Worm (Caenorhabditis elegans) whole organism, young adult: ENCODE data around the gene C34D4.4.

Source experiments
- B0261.1 ChIP-seq: sonication (generic microtip); optimal IDR thresholded peaks from 2 replicates; lab custom pipeline; 2016; ENCODE audit warnings: mild to moderate bottlenecking, missing genetic modification characterization, moderate library complexity, missing compliant biosample characterization
- C06A6.2 ChIP-seq: fragments of 200-800 bp; sonication (Bioruptor generic); conservative IDR thresholded peaks from 2 replicates; pipeline ENCODE4 v1.3.6; 2022; ENCODE audit warnings: missing genetic modification characterization, missing compliant biosample characterization
- F39B2.1 ChIP-seq: fragments of 200-800 bp; sonication (Bioruptor generic); IDR thresholded peaks from 2 replicates; pipeline ENCODE4 v1.3.6; 2022; ENCODE audit warnings: missing genetic modification reagents, missing genetic modification characterization, missing compliant biosample characterization
- K11D2.4 ChIP-seq: fragments of 200-800 bp; sonication (Bioruptor generic); IDR thresholded peaks from 2 replicates; pipeline ENCODE4 v1.3.6; 2022; ENCODE audit warnings: missing genetic modification reagents, missing genetic modification characterization, missing compliant biosample characterization
- T07F8.4 ChIP-seq: sonication (generic microtip); optimal IDR thresholded peaks from 2 replicates; lab custom pipeline; 2016; ENCODE audit warnings: mild to moderate bottlenecking, missing genetic modification characterization, moderate library complexity, missing compliant biosample characterization
- Y53F4B.3 ChIP-seq: fragments of 200-800 bp; sonication (Bioruptor generic); IDR thresholded peaks from 2 replicates; pipeline ENCODE4 v1.3.6; 2022; ENCODE audit warnings: missing genetic modification reagents, missing genetic modification characterization, missing compliant biosample characterization
- Y53G8AR.9 ChIP-seq: fragments of 200-800 bp; sonication (Bioruptor generic); conservative IDR thresholded peaks from 2 replicates; pipeline ENCODE4 v1.3.6; 2022; ENCODE audit warnings: missing genetic modification reagents, missing genetic modification characterization, missing compliant biosample characterization
- Y67H2A.10 ChIP-seq: fragments of 200-800 bp; sonication (Bioruptor generic); conservative IDR thresholded peaks from 2 replicates; pipeline ENCODE4 v1.3.6; 2022; ENCODE audit warnings: missing genetic modification reagents, missing genetic modification characterization, missing compliant biosample characterization
- ZK185.1 ChIP-seq: sonication (generic microtip); optimal IDR thresholded peaks from 2 replicates; lab custom pipeline; 2016; ENCODE audit warnings: mild to moderate bottlenecking, missing genetic modification characterization, missing compliant biosample characterization; ENCODE audit not compliant: poor library complexity, severe bottlenecking
- atf-7 ChIP-seq: sonication (generic microtip); optimal IDR thresholded peaks from 2 replicates; lab custom pipeline; 2017; ENCODE audit warnings: mild to moderate bottlenecking, missing genetic modification characterization, missing compliant biosample characterization
- athp-1 ChIP-seq: sonication (generic microtip); optimal IDR thresholded peaks from 2 replicates; lab custom pipeline; 2017; ENCODE audit warnings: mild to moderate bottlenecking, missing genetic modification characterization, missing compliant biosample characterization
- attf-5 ChIP-seq: fragments of 200-800 bp; sonication (Bioruptor generic); optimal IDR thresholded peaks from 2 replicates; lab custom pipeline; 2018; ENCODE audit warnings: mild to moderate bottlenecking, missing genetic modification characterization, missing compliant biosample characterization
- attf-6 ChIP-seq: fragments of 200-800 bp; sonication (Bioruptor generic); IDR thresholded peaks from 2 replicates; pipeline ENCODE4 v1.3.6; 2022; ENCODE audit warnings: missing genetic modification reagents, missing genetic modification characterization, missing compliant biosample characterization
- cebp-1 ChIP-seq, 2 experiments: fragments of 200-800 bp in 1 of 2; sonication (Bioruptor generic) in 1 of 2; sonication (generic microtip) in 1 of 2; IDR thresholded peaks in 1 of 2; optimal IDR thresholded peaks in 1 of 2; 2 replicates each; pipeline versions ENCODE4 v1.3.6 to Lab custom; 2017 to 2022; ENCODE audit warnings: missing compliant biosample characterization in 2 of 2, missing genetic modification characterization in 2 of 2, mild to moderate bottlenecking in 1 of 2, missing genetic modification reagents in 1 of 2, moderate library complexity in 1 of 2
- ceh-40 ChIP-seq: fragments of 200-800 bp; sonication (Bioruptor generic); IDR thresholded peaks from 2 replicates; pipeline ENCODE4 v1.3.6; 2022; ENCODE audit warnings: missing genetic modification characterization, missing compliant biosample characterization
- dox-1 ChIP-seq: fragments of 200-800 bp; sonication (Bioruptor generic); IDR thresholded peaks from 2 replicates; pipeline ENCODE4 v1.3.6; 2022; ENCODE audit warnings: missing genetic modification reagents, missing genetic modification characterization, missing compliant biosample characterization
- hmg-1.2 ChIP-seq: fragments of 200-800 bp; sonication (Bioruptor generic); IDR thresholded peaks from 2 replicates; pipeline ENCODE4 v1.3.6; 2022; ENCODE audit warnings: missing genetic modification reagents, missing genetic modification characterization, missing compliant biosample characterization
- hsf-1 ChIP-seq: fragments of 200-800 bp; sonication (Bioruptor generic); IDR thresholded peaks from 2 replicates; pipeline ENCODE4 v1.3.6; 2022; ENCODE audit warnings: missing genetic modification reagents, missing genetic modification characterization, missing compliant biosample characterization
- lag-1 ChIP-seq: fragments of 200-800 bp; sonication (Bioruptor generic); IDR thresholded peaks from 2 replicates; pipeline ENCODE4 v1.3.6; 2022; ENCODE audit warnings: missing genetic modification reagents, missing genetic modification characterization, missing compliant biosample characterization
- let-607 ChIP-seq, 2 experiments: fragments of 200-800 bp in 1 of 2; sonication (Bioruptor generic) in 1 of 2; sonication (generic microtip) in 1 of 2; optimal IDR thresholded peaks; 2 replicates each; lab custom pipeline; 2016 to 2018; ENCODE audit warnings: mild to moderate bottlenecking in 2 of 2, missing compliant biosample characterization in 2 of 2, missing genetic modification characterization in 2 of 2, moderate library complexity in 2 of 2, missing genotype in 1 of 2
- lin-26 ChIP-seq: fragments of 200-800 bp; sonication (Bioruptor generic); IDR thresholded peaks from 2 replicates; pipeline ENCODE4 v1.3.6; 2022; ENCODE audit warnings: missing genetic modification reagents, missing genetic modification characterization, missing compliant biosample characterization
- lin-54 ChIP-seq: fragments of 200-800 bp; sonication (Bioruptor generic); optimal IDR thresholded peaks from 2 replicates; lab custom pipeline; 2018; ENCODE audit warnings: mild to moderate bottlenecking, missing genetic modification characterization, missing compliant biosample characterization
- lir-1 ChIP-seq: fragments of 200-800 bp; sonication (Bioruptor generic); conservative IDR thresholded peaks from 2 replicates; pipeline ENCODE4 v1.3.6; 2022; ENCODE audit warnings: missing genetic modification reagents, missing genetic modification characterization, missing compliant biosample characterization
- nfya-1 ChIP-seq: sonication (generic microtip); optimal IDR thresholded peaks from 2 replicates; lab custom pipeline; 2017; ENCODE audit warnings: antibody characterized with exemption, missing compliant biosample characterization, missing genetic modification characterization, borderline replicate concordance; ENCODE audit not compliant: insufficient read depth
- nhr-27 ChIP-seq: fragments of 200-800 bp; sonication (Bioruptor generic); optimal IDR thresholded peaks from 2 replicates; lab custom pipeline; 2018; ENCODE audit warnings: mild to moderate bottlenecking, missing genetic modification characterization, moderate library complexity, missing compliant biosample characterization
- nhr-80 ChIP-seq: sonication (generic microtip); optimal IDR thresholded peaks from 2 replicates; lab custom pipeline; 2016; ENCODE audit warnings: missing genetic modification characterization, missing compliant biosample characterization
- pbrm-1 ChIP-seq: fragments of 200-800 bp; sonication (Bioruptor generic); IDR thresholded peaks from 2 replicates; pipeline ENCODE4 v1.3.6; 2022; ENCODE audit warnings: missing genetic modification reagents, missing genetic modification characterization, missing compliant biosample characterization
- repo-1 ChIP-seq: sonication (generic microtip); optimal IDR thresholded peaks from 2 replicates; lab custom pipeline; 2017; ENCODE audit warnings: mild to moderate bottlenecking, missing genetic modification characterization, missing compliant biosample characterization
- somi-1 ChIP-seq: fragments of 200-800 bp; sonication (Bioruptor generic); optimal IDR thresholded peaks from 2 replicates; lab custom pipeline; 2018; ENCODE audit warnings: mild to moderate bottlenecking, missing genetic modification characterization, missing compliant biosample characterization
- tbx-9 ChIP-seq: sonication (generic microtip); optimal IDR thresholded peaks from 2 replicates; lab custom pipeline; 2016; ENCODE audit warnings: borderline replicate concordance, missing genetic modification characterization, inconsistent platforms, missing compliant biosample characterization
- ztf-22 ChIP-seq: fragments of 200-800 bp; sonication (Bioruptor generic); optimal IDR thresholded peaks from 2 replicates; lab custom pipeline; 2018; ENCODE audit warnings: mild to moderate bottlenecking, missing genetic modification characterization, moderate library complexity, missing compliant biosample characterization
- ztf-26 ChIP-seq: sonication (generic microtip); optimal IDR thresholded peaks from 2 replicates; lab custom pipeline; 2017; ENCODE audit warnings: missing genetic modification characterization, missing compliant biosample characterization

Gene C34D4.4

ce11 chrIV:7188528-7189422 is 39.6 kb downstream of the C34D4.4 start, which contains the start of gene srlf-7 (continued):
- TF ChIP-seq hmg-1.2 (GFP tag; lab: Robert Waterston, UW) = peak; percentile 42; the same call in 1 of the 2 replicates
- peak; percentile 51 for TF ChIP-seq attf-5
- peak; percentile 11 for TF ChIP-seq lin-54 (GFP tag; lab: Kevin White, UChicago)

DNA sequence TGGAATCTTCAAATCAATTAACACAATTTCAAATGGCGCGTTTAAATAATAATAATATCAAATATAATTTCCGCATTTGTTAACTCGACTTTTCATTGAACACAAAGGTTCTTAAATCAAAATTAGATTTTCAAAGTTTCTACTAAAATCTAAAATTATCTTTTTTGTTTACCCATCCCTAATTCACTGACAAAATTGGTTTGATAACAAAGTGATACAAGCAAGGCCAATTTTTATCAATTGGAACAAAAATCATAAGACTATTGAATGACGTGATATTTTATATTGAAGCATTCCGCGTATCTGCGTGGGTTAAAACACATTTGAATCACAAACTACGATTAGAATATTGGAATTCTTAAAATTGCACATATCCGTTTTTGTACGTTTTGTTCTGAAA is 41.2 kb downstream of the C34D4.4 start:
- TF ChIP-seq ceh-40 (GFP tag; lab: Robert Waterston, UW) (no peak), ZK185.1 (tag; lab: Kevin White, UChicago) (peak; percentile 1), atf-7 (tag; lab: Kevin White, UChicago) (peak; percentile 57), C06A6.2 (GFP tag; lab: Robert Waterston, UW) (no peak), athp-1 (tag; lab: Kevin White, UChicago) (no peak), dox-1 (GFP tag; lab: Robert Waterston, UW) (no peak), ztf-26 (tag; lab: Kevin White, UChicago) (peak; percentile 34), nhr-80 (tag; lab: Kevin White, UChicago) (peak; percentile 76), repo-1 (no peak)

DNA sequence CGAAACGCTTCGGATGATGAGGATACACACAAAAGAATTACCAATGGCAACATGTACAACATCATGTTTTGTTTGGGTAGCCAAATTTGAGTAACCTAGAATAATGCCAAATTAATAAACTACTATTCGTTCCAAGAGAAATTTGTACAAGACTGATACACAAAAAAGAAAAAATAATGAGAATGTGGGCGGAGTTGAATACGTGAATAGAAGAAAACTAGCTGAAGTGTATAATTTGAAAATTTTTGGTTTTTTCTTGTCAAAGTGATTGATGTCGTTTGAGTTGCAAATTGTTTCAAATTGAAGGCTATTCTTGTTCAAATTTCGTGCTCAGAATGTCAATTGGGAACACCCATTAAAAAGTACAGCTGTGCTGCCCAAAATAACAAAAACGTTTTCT is 42.6 kb downstream of the C34D4.4 start, which contains the start of gene R13A1.5:
Gene R13A1.5, minus strand, starts transcription at position 101 of the 400 bp plus-strand sequence.
- TF ChIP-seq pbrm-1 (GFP tag; lab: Robert Waterston, UW) = no peak

- TF ChIP-seq hsf-1 (no peak), nfya-1 (tag; lab: Kevin White, UChicago) (no peak), K11D2.4 (GFP tag; lab: Robert Waterston, UW) (no peak), somi-1 (GFP tag; lab: Kevin White, UChicago) (no peak), Y53G8AR.9 (GFP tag; lab: Robert Waterston, UW) (no peak), Y67H2A.10 (GFP tag; lab: Robert Waterston, UW) (no peak), B0261.1 (tag; lab: Kevin White, UChicago) (no peak), nhr-27 (tag; lab: Kevin White, UChicago) (no peak), Y53F4B.3 (GFP tag; lab: Robert Waterston, UW) (no peak), T07F8.4 (no peak), tbx-9 (no peak), lin-54 (GFP tag; lab: Kevin White, UChicago) (no peak), let-607 (tag; optimal IDR thresholded peaks at IDR 0.05; lab: Kevin White, UChicago) (no peak), F39B2.1 (GFP tag; lab: Robert Waterston, UW) (no peak), lir-1 (no peak), attf-6 (GFP tag; lab: Robert Waterston, UW) (no peak), ztf-22 (no peak), lag-1 (no peak), lin-26 (GFP tag; lab: Robert Waterston, UW) (no peak), cebp-1 (GFP tag; IDR thresholded peaks at IDR 0.05; lab: Robert Waterston, UW) (no peak), cebp-1 (tag; optimal IDR thresholded peaks at IDR 0.05; lab: Kevin White, UChicago) (no peak)
Observed at ce11 chrIV:7195734-7196133, 46.6 kb downstream of the C34D4.4 start, which contains the start of gene best-16. TSS of gene best-16 (minus strand) at chrIV:7195834.
